Fruit fly (Drosophila melanogaster) whole organism, embryonic: ENCODE results near the gene Pif1B.
A peak's percentile ranks its signal among the peaks of the same experiment; 100 is the strongest.

Experiments
- Antp ChIP-seq: fragments of 200-800 bp; sonication (Bioruptor generic); optimal IDR thresholded peaks from 3 replicates; lab custom pipeline; 2016; ENCODE audit warnings: missing biosample characterization, missing genetic modification characterization
- CG10321 ChIP-seq: fragments of 200-800 bp; sonication (Bioruptor generic); IDR thresholded peaks from 2 replicates; pipeline ENCODE4 v1.3.6; 2022; ENCODE audit warnings: missing biosample characterization, missing genetic modification characterization
- CG13287 ChIP-seq: fragments of 200-800 bp; sonication (Bioruptor generic); IDR thresholded peaks from 2 replicates; pipeline ENCODE4 v1.3.6; 2022; ENCODE audit warnings: missing biosample characterization, missing genetic modification characterization; ENCODE audit not compliant: partially characterized antibody
- CG14965 ChIP-seq: fragments of 200-800 bp; sonication (Bioruptor generic); optimal IDR thresholded peaks from 2 replicates; lab custom pipeline; 2016; ENCODE audit warnings: missing biosample characterization, missing genetic modification characterization, borderline replicate concordance
- CG15011 ChIP-seq: fragments of 200-800 bp; sonication (Bioruptor generic); optimal IDR thresholded peaks from 3 replicates; lab custom pipeline; 2018; ENCODE audit warnings: missing biosample characterization, mild to moderate bottlenecking, missing genetic modification characterization
- CG15514 ChIP-seq: fragments of 200-800 bp; sonication (Bioruptor generic); optimal IDR thresholded peaks from 3 replicates; lab custom pipeline; 2017; ENCODE audit warnings: missing biosample characterization, missing genetic modification characterization, mild to moderate bottlenecking, moderate library complexity, missing genetic modification reagents
- CG16779 ChIP-seq: fragments of 200-800 bp; sonication (Bioruptor generic); IDR thresholded peaks from 2 replicates; pipeline ENCODE4 v1.3.6; 2022; ENCODE audit warnings: missing biosample characterization, missing genetic modification characterization
- CG17361 ChIP-seq: fragments of 200-800 bp; sonication (Bioruptor generic); IDR thresholded peaks from 3 replicates; pipeline ENCODE4 v1.3.6; 2022; ENCODE audit warnings: missing biosample characterization, missing genetic modification characterization
- CG17568 ChIP-seq: fragments of 200-800 bp; sonication (Bioruptor generic); optimal IDR thresholded peaks from 2 replicates; lab custom pipeline; 2018; ENCODE audit warnings: missing biosample characterization, mild to moderate bottlenecking, missing genetic modification characterization, moderate library complexity
- CG2116 ChIP-seq: fragments of 200-800 bp; sonication (Bioruptor generic); optimal IDR thresholded peaks from 3 replicates; lab custom pipeline; 2018; ENCODE audit warnings: missing biosample characterization, mild to moderate bottlenecking, missing genetic modification characterization
- CG2678 ChIP-seq: fragments of 200-800 bp; sonication (Bioruptor generic); optimal IDR thresholded peaks from 3 replicates; lab custom pipeline; 2019; ENCODE audit warnings: missing biosample characterization, mild to moderate bottlenecking, missing genetic modification characterization, moderate library complexity
- CG30020 ChIP-seq: fragments of 200-800 bp; optimal IDR thresholded peaks from 2 replicates; lab custom pipeline; 2019; ENCODE audit warnings: missing biosample characterization, mild to moderate bottlenecking, missing genetic modification characterization, moderate library complexity
- CG33213 ChIP-seq: fragments of 200-800 bp; sonication (Bioruptor generic); optimal IDR thresholded peaks from 3 replicates; lab custom pipeline; 2016; ENCODE audit warnings: missing biosample characterization, missing genetic modification characterization
- CG3407 ChIP-seq: fragments of 200-800 bp; sonication (Bioruptor generic); optimal IDR thresholded peaks from 2 replicates; lab custom pipeline; 2018; ENCODE audit warnings: missing biosample characterization, mild to moderate bottlenecking, missing genetic modification characterization
- CG34224 ChIP-seq: fragments of 200-800 bp; sonication (Bioruptor generic); IDR thresholded peaks from 3 replicates; pipeline ENCODE4 v1.3.6; 2022; ENCODE audit warnings: missing biosample characterization, missing genetic modification characterization; ENCODE audit not compliant: partially characterized antibody
- CG3838 ChIP-seq: fragments of 200-800 bp; sonication (Bioruptor generic); optimal IDR thresholded peaks from 3 replicates; lab custom pipeline; 2016; ENCODE audit warnings: missing biosample characterization, missing genetic modification characterization
- CG4854 ChIP-seq: fragments of 200-800 bp; sonication (Bioruptor generic); optimal IDR thresholded peaks from 2 replicates; lab custom pipeline; 2016; ENCODE audit warnings: missing biosample characterization, missing genetic modification characterization, inconsistent platforms
- CG6689 ChIP-seq: fragments of 200-800 bp; sonication (Bioruptor generic); IDR thresholded peaks from 2 replicates; pipeline ENCODE4 v1.3.6; 2022; ENCODE audit warnings: missing biosample characterization, missing genetic modification characterization
- CG9215 ChIP-seq: fragments of 200-800 bp; sonication (Bioruptor generic); IDR thresholded peaks from 2 replicates; pipeline ENCODE4 v1.3.6; 2022; ENCODE audit warnings: missing biosample characterization, missing genetic modification characterization
- CG9932 ChIP-seq: fragments of 200-800 bp; sonication (Bioruptor generic); IDR thresholded peaks from 2 replicates; pipeline ENCODE4 v1.3.6; 2022; ENCODE audit warnings: missing biosample characterization, missing genetic modification characterization
- D ChIP-seq, 2 experiments: fragments of 200-800 bp in 1 of 2; fragments of >200 bp in 1 of 2; sonication (Bioruptor generic) in 1 of 2; optimal IDR thresholded peaks; 2 replicates in 1 of 2; 3 replicates in 1 of 2; lab custom pipeline; 2017; ENCODE audit warnings: mild to moderate bottlenecking in 1 of 2, missing biosample characterization in 1 of 2, missing genetic modification characterization in 1 of 2, missing genetic modification reagents in 1 of 2
- D19A ChIP-seq: fragments of 200-800 bp; optimal IDR thresholded peaks from 3 replicates; lab custom pipeline; 2019; ENCODE audit warnings: missing biosample characterization, mild to moderate bottlenecking, missing genetic modification characterization, moderate library complexity
- Dbx ChIP-seq: fragments of 200-800 bp; sonication (Bioruptor generic); IDR thresholded peaks from 3 replicates; pipeline ENCODE4 v1.3.6; 2022; ENCODE audit warnings: missing biosample characterization, missing genetic modification characterization
- Drgx ChIP-seq: fragments of 200-800 bp; sonication (Bioruptor generic); IDR thresholded peaks from 2 replicates; pipeline ENCODE4 v1.3.6; 2022; ENCODE audit warnings: missing biosample characterization, missing genetic modification characterization
- GATAe ChIP-seq: fragments of 200-800 bp; sonication (Bioruptor generic); conservative IDR thresholded peaks from 2 replicates; pipeline ENCODE4 v1.3.6; 2022; ENCODE audit warnings: missing biosample characterization, missing genetic modification characterization
- HLH4C ChIP-seq: fragments of 200-800 bp; sonication (Bioruptor generic); IDR thresholded peaks from 3 replicates; pipeline ENCODE4 v1.3.6; 2022; ENCODE audit warnings: missing biosample characterization, missing genetic modification characterization; ENCODE audit not compliant: partially characterized antibody
- Hand ChIP-seq: fragments of 200-800 bp; sonication (Bioruptor generic); optimal IDR thresholded peaks from 2 replicates; lab custom pipeline; 2017; ENCODE audit warnings: mild to moderate bottlenecking, missing biosample characterization, missing genetic modification reagents, missing genetic modification characterization
- Pdp1 ChIP-seq, 2 experiments: fragments of 200-800 bp; sonication (Bioruptor generic); optimal IDR thresholded peaks; 3 replicates each; lab custom pipeline; 2016; ENCODE audit warnings: missing biosample characterization in 2 of 2, missing genetic modification characterization in 2 of 2, mild to moderate bottlenecking in 1 of 2, moderate library complexity in 1 of 2
- Scr ChIP-seq: fragments of 200-800 bp; sonication (Bioruptor generic); IDR thresholded peaks from 2 replicates; pipeline ENCODE4 v1.3.6; 2022; ENCODE audit warnings: missing biosample characterization, missing genetic modification characterization; ENCODE audit not compliant: partially characterized antibody
- Sox102F ChIP-seq: fragments of 200-800 bp; sonication (Bioruptor generic); optimal IDR thresholded peaks from 2 replicates; lab custom pipeline; 2018; ENCODE audit warnings: missing biosample characterization, mild to moderate bottlenecking, missing genetic modification characterization, moderate library complexity
- crc ChIP-seq: fragments of 200-800 bp; sonication (Bioruptor generic); optimal IDR thresholded peaks from 2 replicates; lab custom pipeline; 2016; ENCODE audit warnings: missing biosample characterization, missing genetic modification characterization
- dan ChIP-seq: fragments of 200-800 bp; sonication (Bioruptor generic); IDR thresholded peaks from 2 replicates; pipeline ENCODE4 v1.3.6; 2022; ENCODE audit warnings: missing biosample characterization, missing genetic modification characterization
- dm ChIP-seq: fragments of 200-800 bp; sonication (Bioruptor generic); optimal IDR thresholded peaks from 3 replicates; lab custom pipeline; 2016; ENCODE audit warnings: missing biosample characterization, missing genetic modification characterization
- fd64A ChIP-seq: fragments of 200-800 bp; sonication (Bioruptor generic); optimal IDR thresholded peaks from 3 replicates; lab custom pipeline; 2018; ENCODE audit warnings: missing biosample characterization, mild to moderate bottlenecking, missing genetic modification characterization
- jigr1 ChIP-seq: fragments of 200-800 bp; sonication (Bioruptor generic); IDR thresholded peaks from 3 replicates; pipeline ENCODE4 v1.3.6; 2022; ENCODE audit warnings: missing biosample characterization, missing genetic modification characterization
- ken ChIP-seq: fragments of 200-800 bp; sonication (Bioruptor generic); IDR thresholded peaks from 3 replicates; pipeline ENCODE4 v1.3.6; 2022; ENCODE audit warnings: missing biosample characterization, missing genetic modification characterization
- lab ChIP-seq: fragments of 200-800 bp; sonication (Bioruptor generic); optimal IDR thresholded peaks from 3 replicates; lab custom pipeline; 2017; ENCODE audit warnings: missing biosample characterization, missing genetic modification characterization, mild to moderate bottlenecking, moderate library complexity, missing genetic modification reagents
- mam ChIP-seq: fragments of 200-800 bp; sonication (Bioruptor generic); optimal IDR thresholded peaks from 3 replicates; lab custom pipeline; 2016; ENCODE audit warnings: missing biosample characterization, missing genetic modification characterization
- pb ChIP-seq: fragments of 200-800 bp; sonication (Bioruptor generic); optimal IDR thresholded peaks from 3 replicates; lab custom pipeline; 2016; ENCODE audit warnings: missing biosample characterization, missing genetic modification characterization
- phol ChIP-seq: fragments of 200-800 bp; sonication (Bioruptor generic); optimal IDR thresholded peaks from 3 replicates; lab custom pipeline; 2018; ENCODE audit warnings: missing biosample characterization, mild to moderate bottlenecking, missing genetic modification characterization, moderate library complexity
- pzg ChIP-seq: fragments of 200-800 bp; sonication (Bioruptor generic); optimal IDR thresholded peaks from 3 replicates; lab custom pipeline; 2018; ENCODE audit warnings: missing biosample characterization, mild to moderate bottlenecking, missing genetic modification characterization, moderate library complexity
- row ChIP-seq: fragments of 200-800 bp; sonication (Bioruptor generic); IDR thresholded peaks from 3 replicates; pipeline ENCODE4 v1.3.6; 2022; ENCODE audit warnings: missing biosample characterization, missing genetic modification characterization
- salm ChIP-seq: fragments of 200-800 bp; sonication (Bioruptor generic); optimal IDR thresholded peaks from 2 replicates; lab custom pipeline; 2018; ENCODE audit warnings: missing biosample characterization, mild to moderate bottlenecking, missing genetic modification characterization
- ssp ChIP-seq: fragments of 200-800 bp; sonication (Bioruptor generic); IDR thresholded peaks from 2 replicates; pipeline ENCODE4 v1.3.6; 2022; ENCODE audit warnings: missing biosample characterization, missing genetic modification characterization
- unc-4 ChIP-seq: fragments of 200-800 bp; sonication (Bioruptor generic); IDR thresholded peaks from 2 replicates; pipeline ENCODE4 v1.3.6; 2022; ENCODE audit warnings: missing biosample characterization, missing genetic modification characterization; ENCODE audit not compliant: partially characterized antibody
- vnd ChIP-seq: fragments of 200-800 bp; sonication (Bioruptor generic); IDR thresholded peaks from 3 replicates; pipeline ENCODE4 v1.3.6; 2022; ENCODE audit warnings: missing biosample characterization, missing genetic modification characterization; ENCODE audit not compliant: partially characterized antibody
- zen2 ChIP-seq: fragments of 200-800 bp; sonication (Bioruptor generic); IDR thresholded peaks from 3 replicates; pipeline ENCODE4 v1.3.6; 2022; ENCODE audit warnings: missing biosample characterization, missing genetic modification characterization; ENCODE audit not compliant: partially characterized antibody
- zfh1 ChIP-seq: fragments of 200-800 bp; sonication (Bioruptor generic); IDR thresholded peaks from 3 replicates; pipeline ENCODE4 v1.3.6; 2022; ENCODE audit warnings: missing biosample characterization, missing genetic modification characterization

The Pif1B gene

dm6 chr3R:8823761-8824499 is 23.0 kb upstream of the Pif1B start, which contains the start of the genes IscU and CG8379 (continued):
- TF ChIP-seq mam (no peak), Sox102F (GFP tag; lab: Kevin White, UChicago) (no peak), CG34224 (GFP tag; lab: Robert Waterston, UW) (peak; percentile 77; the same call in 2 of the 3 replicates), CG9215 (GFP tag; lab: Robert Waterston, UW) (no peak), ssp (GFP tag; lab: Robert Waterston, UW) (no peak), pb (GFP tag; lab: Kevin White, UChicago) (no peak), jigr1 (GFP tag; lab: Robert Waterston, UW) (no peak), D (optimal IDR thresholded peaks at IDR 0.05; lab: Kevin White, UChicago) (no peak), D (GFP tag; optimal IDR thresholded peaks at IDR 0.05; lab: Kevin White, UChicago) (no peak), HLH4C (peak; percentile 37; the same call in 2 of the 3 replicates), CG15514 (peak; percentile 50), Pdp1 (GFP tag; optimal IDR thresholded peaks at IDR 0.05; lab: Kevin White, UChicago) (peak in 1 of 2 experiments; percentile 86), lab (GFP tag; lab: Kevin White, UChicago) (no peak), salm (peak; percentile 16), Drgx (GFP tag; lab: Robert Waterston, UW) (no peak), vnd (GFP tag; lab: Robert Waterston, UW) (no peak), fd64A (GFP tag; lab: Kevin White, UChicago) (no peak), CG3838 (GFP tag; lab: Kevin White, UChicago) (no peak), phol (tag; lab: Kevin White, UChicago) (peak; percentile 43), CG2116 (GFP tag; lab: Kevin White, UChicago) (peak; percentile 87), CG2678 (tag; lab: Kevin White, UChicago) (no peak), ken (GFP tag; lab: Robert Waterston, UW) (no peak), CG10321 (GFP tag; lab: Robert Waterston, UW) (no peak), CG33213 (GFP tag; lab: Kevin White, UChicago) (no peak), zen2 (GFP tag; lab: Robert Waterston, UW) (no peak; the same call in 2 of the 3 replicates), row (GFP tag; lab: Robert Waterston, UW) (peak; percentile 75), CG15011 (GFP tag; lab: Kevin White, UChicago) (no peak), CG17568 (GFP tag; lab: Kevin White, UChicago) (no peak), Dbx (GFP tag; lab: Robert Waterston, UW) (no peak), CG6689 (no peak), D19A (tag; lab: Kevin White, UChicago) (peak; percentile 42), CG9932 (no peak; the same call in 1 of the 2 replicates), zfh1 (no peak), Hand (peak; percentile 19), Scr (GFP tag; lab: Robert Waterston, UW) (peak; percentile 70), CG4854 (GFP tag; lab: Kevin White, UChicago) (no peak), CG13287 (GFP tag; lab: Robert Waterston, UW) (peak; percentile 82), pzg (GFP tag; lab: Kevin White, UChicago) (peak; percentile 68), CG30020 (tag; lab: Kevin White, UChicago) (peak; percentile 61), crc (GFP tag; lab: Kevin White, UChicago) (no peak), Antp (GFP tag; lab: Kevin White, UChicago) (no peak), dm (GFP tag; lab: Kevin White, UChicago) (no peak), CG3407 (peak; percentile 3), unc-4 (GFP tag; lab: Robert Waterston, UW) (peak; percentile 73), CG17361 (GFP tag; lab: Robert Waterston, UW) (no peak; the same call in 1 of the 3 replicates), dan (GFP tag; lab: Robert Waterston, UW) (no peak), GATAe (0 out of 2 replicates have a peak, but pooled peaks have one; percentile 10), CG16779 (no peak), CG14965 (GFP tag; lab: Kevin White, UChicago) (no peak)
